Worm (Caenorhabditis elegans): ENCODE data around the gene F55B11.3.

DNA sequence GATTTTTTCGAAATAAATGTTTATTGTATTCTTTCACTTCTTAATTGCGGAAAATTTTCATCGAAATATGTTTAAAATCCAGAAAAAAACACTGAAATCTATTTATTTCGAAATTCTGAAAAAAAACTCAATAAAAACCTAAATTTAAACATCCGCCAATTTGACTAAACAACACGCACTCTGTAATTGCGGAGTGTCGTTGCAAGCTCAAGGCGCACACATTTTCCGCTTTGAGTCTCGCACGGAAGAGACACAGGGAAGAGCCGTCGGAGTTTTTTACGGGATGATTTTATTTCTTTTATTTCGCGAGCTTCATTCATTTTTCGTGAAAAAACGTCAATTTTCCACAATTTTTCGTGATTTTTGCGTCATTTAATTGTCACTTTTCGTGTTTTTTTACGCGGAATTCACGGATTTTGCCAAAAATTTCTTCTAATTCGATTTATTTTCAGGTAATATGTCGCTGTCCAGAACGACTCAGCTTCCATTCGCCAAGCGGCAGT, 39.6 kb downstream of the F55B11.3 start, which contains the start of gene dld-1:
- TF ChIP-seq fkh-10 (GFP tag; optimal IDR thresholded peaks at IDR 0.05) (peak; percentile 95), dpl-1 (GFP tag; optimal IDR thresholded peaks at IDR 0.05) (peak; percentile 100), ztf-11 (tag; optimal IDR thresholded peaks at IDR 0.05) (peak in 1 of 2 experiments; percentile 72), ceh-82 (tag; optimal IDR thresholded peaks at IDR 0.05) (peak; percentile 97 to 99 (median 98)), zag-1 (tag; optimal IDR thresholded peaks at IDR 0.05) (peak; percentile 98), nhr-20 (tag; optimal IDR thresholded peaks at IDR 0.05) (peak; percentile 98)

Data from whole organism, L1 larva.